Worm (Caenorhabditis elegans) whole organism, midembryonic: ENCODE results near the gene fbxa-144.

Experiments used
- T22C8.4 ChIP-seq: fragments of 200-800 bp; sonication (Bioruptor generic); IDR thresholded peaks from 2 replicates; pipeline ENCODE4 v1.3.6; 2022; ENCODE audit warnings: missing genetic modification characterization, missing compliant biosample characterization
- cog-1 ChIP-seq: sonication (generic microtip); optimal IDR thresholded peaks from 2 replicates; lab custom pipeline; 2016; ENCODE audit warnings: missing genetic modification characterization, missing compliant biosample characterization
- flt-1 ChIP-seq: fragments of 200-800 bp; sonication (Bioruptor generic); IDR thresholded peaks from 2 replicates; pipeline ENCODE4 v1.3.6; 2022; ENCODE audit warnings: missing genetic modification characterization, missing compliant biosample characterization
- klf-2 ChIP-seq: fragments of 200-800 bp; sonication (Bioruptor generic); conservative IDR thresholded peaks from 2 replicates; pipeline ENCODE4 v1.3.6; 2022; ENCODE audit warnings: missing genetic modification reagents, missing genetic modification characterization, missing compliant biosample characterization
- ztf-29 ChIP-seq: fragments of 200-800 bp; sonication (Bioruptor generic); IDR thresholded peaks from 2 replicates; pipeline ENCODE4 v1.3.6; 2022; ENCODE audit warnings: missing genetic modification reagents, missing genetic modification characterization, missing compliant biosample characterization

DNA sequence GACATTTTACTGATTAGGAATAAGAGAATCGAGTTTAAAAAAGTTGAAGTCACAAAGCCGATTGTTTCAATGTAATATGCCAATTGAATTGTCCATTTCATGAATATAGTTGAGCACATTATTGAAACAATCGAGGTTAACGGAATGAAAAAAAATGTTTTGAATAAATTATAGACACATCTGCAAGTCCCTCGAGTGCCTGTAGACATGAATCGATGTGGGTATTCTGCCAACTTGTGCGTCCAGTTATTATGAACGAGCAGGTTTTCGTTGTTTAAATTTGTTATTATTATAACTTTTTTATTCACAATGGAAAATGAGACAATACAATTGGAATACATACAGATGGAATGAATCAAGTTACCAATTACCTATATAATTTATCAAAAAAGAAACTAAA is 25.8 kb upstream of the fbxa-144 start, which contains the start of gene str-99:
- TF ChIP-seq cog-1 (tag; lab: Kevin White, UChicago) (no peak), flt-1 (GFP tag; lab: Robert Waterston, UW) (no peak), klf-2 (no peak), ztf-29 (no peak), T22C8.4 (GFP tag; lab: Robert Waterston, UW) (no peak)
